Worm (Caenorhabditis elegans) whole organism, L1 larva: Measurements from ENCODE around the gene R10E11.9.

Experiments
- C04F5.9 ChIP-seq: sonication (generic microtip); optimal IDR thresholded peaks from 2 replicates; lab custom pipeline; 2016; ENCODE audit warnings: missing genetic modification characterization, missing compliant biosample characterization
- C16A3.4 ChIP-seq: fragments of 150-350 bp; optimal IDR thresholded peaks from 2 replicates; lab custom pipeline; 2014; ENCODE audit warnings: missing biosample characterization, missing genetic modification characterization
- F16B12.6 ChIP-seq: fragments of 150-350 bp; optimal IDR thresholded peaks from 2 replicates; lab custom pipeline; 2014; ENCODE audit warnings: missing biosample characterization, missing genetic modification characterization
- aha-1 ChIP-seq: fragments of 150-350 bp; optimal IDR thresholded peaks from 2 replicates; lab custom pipeline; 2014; ENCODE audit warnings: missing biosample characterization, missing genetic modification characterization
- ceh-63 ChIP-seq: fragments of 200-800 bp; sonication (Bioruptor generic); optimal IDR thresholded peaks from 2 replicates; lab custom pipeline; 2018; ENCODE audit warnings: mild to moderate bottlenecking, missing genetic modification characterization, missing compliant biosample characterization
- ceh-82 ChIP-seq, 3 experiments: fragments of 150-350 bp in 1 of 3; sonication (generic microtip) in 2 of 3; optimal IDR thresholded peaks; 2 replicates each; lab custom pipeline; 2014 to 2017; ENCODE audit warnings: missing biosample characterization in 3 of 3, missing genetic modification characterization in 3 of 3
- ceh-88 ChIP-seq: fragments of 200-800 bp; sonication (Bioruptor generic); IDR thresholded peaks from 2 replicates; pipeline ENCODE4 v1.3.6; 2022; ENCODE audit warnings: missing genetic modification characterization, missing compliant biosample characterization
- dpl-1 ChIP-seq, 3 experiments: fragments of 150-350 bp in 2 of 3; sonication (generic microtip) in 1 of 3; optimal IDR thresholded peaks; 2 replicates each; lab custom pipeline; 2014 to 2017; ENCODE audit warnings: missing biosample characterization in 3 of 3, missing genetic modification characterization in 3 of 3, missing genetic modification reagents in 3 of 3
- dsc-1 ChIP-seq: sonication (generic microtip); optimal IDR thresholded peaks from 2 replicates; lab custom pipeline; 2016; ENCODE audit warnings: mild to moderate bottlenecking, missing genetic modification characterization, missing compliant biosample characterization
- egl-13 ChIP-seq: sonication (generic microtip); optimal IDR thresholded peaks from 2 replicates; lab custom pipeline; 2016; ENCODE audit warnings: missing genotype, missing genetic modification reagents, missing genetic modification characterization, missing compliant biosample characterization
- egl-27 ChIP-seq, 2 experiments: fragments of 150-350 bp in 1 of 2; sonication (generic microtip); optimal IDR thresholded peaks; 3 replicates each; lab custom pipeline; 2017 to 2018; ENCODE audit warnings: missing biosample characterization in 2 of 2, missing genetic modification characterization in 2 of 2, missing genetic modification reagents in 2 of 2
- elt-2 ChIP-seq: sonication (generic microtip); optimal IDR thresholded peaks from 2 replicates; lab custom pipeline; 2016; ENCODE audit warnings: missing genetic modification characterization, mild to moderate bottlenecking, inconsistent platforms, missing compliant biosample characterization, missing genetic modification reagents
- ets-5 ChIP-seq: fragments of 200-800 bp; sonication (Bioruptor generic); IDR thresholded peaks from 2 replicates; pipeline ENCODE4 v1.3.6; 2022; ENCODE audit warnings: missing genetic modification characterization, missing compliant biosample characterization
- fkh-8 ChIP-seq: sonication (generic microtip); optimal IDR thresholded peaks from 2 replicates; lab custom pipeline; 2016; ENCODE audit warnings: mild to moderate bottlenecking, missing genetic modification characterization, missing compliant biosample characterization
- fos-1 ChIP-seq: fragments of 150-350 bp; optimal IDR thresholded peaks from 2 replicates; lab custom pipeline; 2014; ENCODE audit warnings: missing biosample characterization, missing genetic modification characterization
- grh-1 ChIP-seq: fragments of 200-800 bp; sonication (Bioruptor generic); IDR thresholded peaks from 2 replicates; pipeline ENCODE4 v1.3.6; 2022; ENCODE audit warnings: missing genetic modification reagents, missing genetic modification characterization, missing compliant biosample characterization
- hpl-2 ChIP-seq: fragments of 150-350 bp; optimal IDR thresholded peaks from 2 replicates; lab custom pipeline; 2014; ENCODE audit warnings: missing biosample characterization, missing genetic modification reagents, missing genetic modification characterization
- irx-1 ChIP-seq: sonication (generic microtip); optimal IDR thresholded peaks from 2 replicates; lab custom pipeline; 2016; ENCODE audit warnings: missing genetic modification characterization, missing compliant biosample characterization
- isw-1 ChIP-seq: fragments of 200-800 bp; sonication (Bioruptor generic); IDR thresholded peaks from 2 replicates; pipeline ENCODE4 v1.3.6; 2022; ENCODE audit warnings: missing genetic modification characterization, missing compliant biosample characterization
- lin-13 ChIP-seq: fragments of 150-350 bp; optimal IDR thresholded peaks from 2 replicates; lab custom pipeline; 2014; ENCODE audit warnings: missing biosample characterization, missing genetic modification reagents, missing genetic modification characterization
- lin-15B ChIP-seq: fragments of 150-350 bp; sonication (generic microtip); optimal IDR thresholded peaks from 3 replicates; lab custom pipeline; 2014; ENCODE audit warnings: missing biosample characterization, missing genetic modification characterization
- lin-35 ChIP-seq, 2 experiments: fragments of 150-350 bp; optimal IDR thresholded peaks; 2 replicates each; lab custom pipeline; 2014; ENCODE audit warnings: missing biosample characterization in 2 of 2, missing genetic modification characterization in 2 of 2, missing genetic modification reagents in 2 of 2
- lin-39 ChIP-seq: fragments of 150-350 bp; optimal IDR thresholded peaks from 2 replicates; lab custom pipeline; 2014; ENCODE audit warnings: missing biosample characterization, missing genetic modification reagents, missing genetic modification characterization
- lir-3 ChIP-seq: sonication (generic microtip); optimal IDR thresholded peaks from 2 replicates; lab custom pipeline; 2016; ENCODE audit warnings: mild to moderate bottlenecking, missing genetic modification characterization, moderate library complexity, missing compliant biosample characterization; ENCODE audit not compliant: poor library complexity
- lsy-2 ChIP-seq, 2 experiments: fragments of 150-350 bp; optimal IDR thresholded peaks; 2 replicates each; lab custom pipeline; 2014; ENCODE audit warnings: missing biosample characterization in 2 of 2, missing genetic modification characterization in 2 of 2
- mab-9 ChIP-seq: fragments of 200-800 bp; sonication (Bioruptor generic); IDR thresholded peaks from 2 replicates; pipeline ENCODE4 v1.3.6; 2022; ENCODE audit warnings: missing genetic modification reagents, missing genetic modification characterization, missing compliant biosample characterization
- mdl-1 ChIP-seq, 2 experiments: fragments of 150-350 bp; optimal IDR thresholded peaks; 2 replicates each; lab custom pipeline; 2014 to 2017; ENCODE audit warnings: missing biosample characterization in 2 of 2, missing genetic modification characterization in 2 of 2, inconsistent platforms in 1 of 2
- nhr-11 ChIP-seq: fragments of 150-350 bp; optimal IDR thresholded peaks from 2 replicates; lab custom pipeline; 2014; ENCODE audit warnings: missing biosample characterization, missing genetic modification characterization
- nhr-12 ChIP-seq: sonication (generic microtip); optimal IDR thresholded peaks from 2 replicates; lab custom pipeline; 2017; ENCODE audit warnings: missing biosample characterization, missing genetic modification characterization
- nhr-19 ChIP-seq: fragments of 200-800 bp; sonication (Bioruptor generic); conservative IDR thresholded peaks from 2 replicates; pipeline ENCODE4 v1.3.6; 2022; ENCODE audit warnings: missing genetic modification characterization, missing compliant biosample characterization
- nhr-237 ChIP-seq: fragments of 150-350 bp; optimal IDR thresholded peaks from 2 replicates; lab custom pipeline; 2014; ENCODE audit warnings: missing biosample characterization, missing genetic modification characterization
- nhr-28 ChIP-seq: fragments of 150-350 bp; optimal IDR thresholded peaks from 2 replicates; lab custom pipeline; 2014; ENCODE audit warnings: missing biosample characterization, missing genetic modification characterization
- nhr-47 ChIP-seq: sonication (generic microtip); optimal IDR thresholded peaks from 2 replicates; lab custom pipeline; 2016; ENCODE audit warnings: mild to moderate bottlenecking, missing genetic modification characterization, moderate library complexity, missing compliant biosample characterization
- nhr-71 ChIP-seq: sonication (generic microtip); optimal IDR thresholded peaks from 2 replicates; lab custom pipeline; 2016; ENCODE audit warnings: mild to moderate bottlenecking, missing genetic modification characterization, moderate library complexity, missing compliant biosample characterization
- nhr-76 ChIP-seq: sonication (generic microtip); optimal IDR thresholded peaks from 2 replicates; lab custom pipeline; 2017; ENCODE audit warnings: missing biosample characterization, missing genetic modification characterization
- nhr-77 ChIP-seq: fragments of 150-350 bp; optimal IDR thresholded peaks from 2 replicates; lab custom pipeline; 2014; ENCODE audit warnings: missing biosample characterization, missing genetic modification characterization
- nhr-85 ChIP-seq: sonication (generic microtip); peaks from one replicate; lab custom pipeline; 2016; ENCODE audit warnings: missing genetic modification characterization, inconsistent platforms, missing compliant biosample characterization
- nhr-90 ChIP-seq: sonication (generic microtip); optimal IDR thresholded peaks from 2 replicates; lab custom pipeline; 2016; ENCODE audit warnings: mild to moderate bottlenecking, missing genetic modification characterization, missing compliant biosample characterization; ENCODE audit not compliant: poor library complexity
- pag-3 ChIP-seq: sonication (generic microtip); optimal IDR thresholded peaks from 2 replicates; lab custom pipeline; 2017; ENCODE audit warnings: missing genetic modification characterization, mild to moderate bottlenecking, missing compliant biosample characterization, antibody characterized with exemption, borderline replicate concordance; ENCODE audit not compliant: insufficient read depth
- pqm-1 ChIP-seq: sonication (generic microtip); optimal IDR thresholded peaks from 3 replicates; lab custom pipeline; 2017; ENCODE audit warnings: missing biosample characterization, missing genetic modification characterization
- rnt-1 ChIP-seq: sonication (generic microtip); optimal IDR thresholded peaks from 2 replicates; lab custom pipeline; 2016; ENCODE audit warnings: mild to moderate bottlenecking, missing genetic modification characterization, moderate library complexity, missing compliant biosample characterization
- skn-1 ChIP-seq: fragments of 150-350 bp; optimal IDR thresholded peaks from 2 replicates; lab custom pipeline; 2014; ENCODE audit warnings: missing biosample characterization, missing genetic modification characterization
- snpc-4 ChIP-seq: fragments of 150-350 bp; optimal IDR thresholded peaks from 2 replicates; lab custom pipeline; 2014; ENCODE audit warnings: missing biosample characterization, missing genetic modification characterization
- snu-23 ChIP-seq: sonication (generic microtip); optimal IDR thresholded peaks from 2 replicates; lab custom pipeline; 2016; ENCODE audit warnings: missing genetic modification characterization, missing compliant biosample characterization
- swsn-7 ChIP-seq: sonication (generic microtip); optimal IDR thresholded peaks from 2 replicates; lab custom pipeline; 2016; ENCODE audit warnings: missing genetic modification characterization, missing compliant biosample characterization
- tbx-2 ChIP-seq: sonication (generic microtip); optimal IDR thresholded peaks from 2 replicates; lab custom pipeline; 2016; ENCODE audit warnings: missing genetic modification characterization, missing compliant biosample characterization
- unc-130 ChIP-seq: fragments of 150-350 bp; optimal IDR thresholded peaks from 2 replicates; lab custom pipeline; 2017; ENCODE audit warnings: missing biosample characterization, missing genetic modification characterization, inconsistent platforms
- ztf-11 ChIP-seq, 2 experiments: sonication (generic microtip); optimal IDR thresholded peaks; 2 replicates each; lab custom pipeline; 2016 to 2017; ENCODE audit warnings: missing genetic modification characterization in 2 of 2, missing biosample characterization in 1 of 2, missing compliant biosample characterization in 1 of 2
- ztf-4 ChIP-seq: fragments of 150-350 bp; optimal IDR thresholded peaks from 2 replicates; lab custom pipeline; 2014; ENCODE audit warnings: missing biosample characterization, missing genetic modification characterization

Gene R10E11.9

DNA sequence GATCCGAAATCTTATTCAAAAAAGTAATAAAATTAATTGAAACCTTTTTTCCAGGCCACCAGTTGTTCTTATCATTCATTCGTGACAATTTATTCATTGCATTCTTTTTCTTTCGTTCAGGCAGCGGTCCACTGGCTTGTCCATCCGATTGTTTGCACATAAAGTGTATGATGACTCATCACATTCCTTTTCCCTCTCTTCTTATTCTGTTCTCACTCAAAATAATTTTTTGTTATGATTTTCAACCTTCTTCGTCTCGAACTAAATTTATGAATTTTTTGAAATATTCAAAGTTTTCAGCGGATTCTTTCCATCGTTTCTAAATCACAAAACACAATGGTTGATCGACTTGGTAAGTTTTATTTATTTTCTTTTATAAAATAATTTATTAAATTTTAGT, 37.1 kb upstream of the R10E11.9 start, which contains the start of gene ZK632.12:
Gene ZK632.12, plus strand, starts transcription at position 301 of the 400 bp plus-strand sequence.
- TF ChIP-seq ztf-4 (tag; lab: Kevin White, UChicago) (no peak), irx-1 (no peak)

ce11 chrIII:9827163-9827951, 33.9 kb upstream of the R10E11.9 start, which contains the start of the genes ZK632.10 and ZK632.11:
ZK632.10 (minus strand) TSS chrIII:9827722.
ZK632.11 (plus strand) TSS chrIII:9827915.
- TF ChIP-seq mdl-1 (tag; optimal IDR thresholded peaks at IDR 0.05; lab: Kevin White, UChicago) (peak in 1 of 2 experiments; percentile 47), unc-130 (tag; lab: Kevin White, UChicago) (peak; percentile 42), irx-1 (no peak), C04F5.9 (tag; lab: Kevin White, UChicago) (peak; percentile 3), egl-27 (tag; optimal IDR thresholded peaks at IDR 0.05; lab: Kevin White, UChicago) (no peak), ceh-63 (GFP tag; lab: Kevin White, UChicago) (no peak), elt-2 (tag; lab: Kevin White, UChicago) (no peak), nhr-47 (tag; lab: Kevin White, UChicago) (peak; percentile 46), nhr-85 (peak; percentile 53), nhr-12 (tag; lab: Kevin White, UChicago) (no peak), nhr-28 (tag; lab: Kevin White, UChicago) (no peak), hpl-2 (GFP tag; lab: Kevin White, UChicago) (no peak), lsy-2 (tag; optimal IDR thresholded peaks at IDR 0.05; lab: Kevin White, UChicago) (peak; percentile 97 to 99), nhr-90 (tag; lab: Kevin White, UChicago) (no peak), rnt-1 (tag; lab: Kevin White, UChicago) (peak; percentile 55), dsc-1 (no peak), ztf-4 (tag; lab: Kevin White, UChicago) (no peak), lin-39 (tag; lab: Kevin White, UChicago) (no peak), dpl-1 (GFP tag; optimal IDR thresholded peaks at IDR 0.05; lab: Kevin White, UChicago) (peak; percentile 26 to 76 (median 44)), ets-5 (GFP tag; lab: Robert Waterston, UW) (no peak), snpc-4 (tag; lab: Kevin White, UChicago) (no peak), egl-13 (no peak), aha-1 (tag; lab: Kevin White, UChicago) (no peak), tbx-2 (tag; lab: Kevin White, UChicago) (peak; percentile 10), nhr-77 (peak; percentile 2), snu-23 (GFP tag; lab: Kevin White, UChicago) (peak; percentile 46), swsn-7 (tag; lab: Kevin White, UChicago) (peak; percentile 28), ztf-11 (tag; optimal IDR thresholded peaks at IDR 0.05; lab: Kevin White, UChicago) (no peak), nhr-11 (tag; lab: Kevin White, UChicago) (no peak), pag-3 (tag; lab: Kevin White, UChicago) (no peak), skn-1 (tag; lab: Kevin White, UChicago) (peak; percentile 81), C16A3.4 (tag; lab: Kevin White, UChicago) (peak; percentile 55), nhr-19 (GFP tag; lab: Robert Waterston, UW) (peak; percentile 23; the same call in 1 of the 2 replicates), ceh-82 (tag; optimal IDR thresholded peaks at IDR 0.05; lab: Kevin White, UChicago) (peak in 1 of 3 experiments; percentile 51), lin-15B (peak; percentile 15), grh-1 (GFP tag; lab: Robert Waterston, UW) (no peak), mab-9 (GFP tag; lab: Robert Waterston, UW) (no peak), lin-13 (GFP tag; lab: Kevin White, UChicago) (peak; percentile 47), fkh-8 (tag; lab: Kevin White, UChicago) (peak; percentile 15), isw-1 (GFP tag; lab: Robert Waterston, UW) (peak; percentile 16; the same call in 1 of the 2 replicates), F16B12.6 (tag; lab: Kevin White, UChicago) (peak; percentile 87), nhr-76 (tag; lab: Kevin White, UChicago) (no peak), pqm-1 (tag; lab: Kevin White, UChicago) (no peak), ceh-88 (GFP tag; lab: Robert Waterston, UW) (no peak), nhr-237 (tag; lab: Kevin White, UChicago) (no peak), fos-1 (tag; lab: Kevin White, UChicago) (no peak), lir-3 (tag; lab: Kevin White, UChicago) (no peak), lin-35 (GFP tag; optimal IDR thresholded peaks at IDR 0.05; lab: Kevin White, UChicago) (peak; percentile 61 to 70), nhr-71 (tag; lab: Kevin White, UChicago) (peak; percentile 47)
